Fruit fly (Drosophila melanogaster) whole organism, pupa: ENCODE measurements around the gene Nhe3.

ENCODE experiments used
- CG10348 ChIP-seq: fragments of 200-800 bp; sonication (Bioruptor generic); IDR thresholded peaks from 2 replicates; pipeline ENCODE4 v1.3.6; 2022; ENCODE audit warnings: missing biosample characterization, missing genetic modification characterization
- CG13204 ChIP-seq: fragments of 200-800 bp; sonication (Bioruptor generic); optimal IDR thresholded peaks from 2 replicates; lab custom pipeline; 2018; ENCODE audit warnings: missing biosample characterization, mild to moderate bottlenecking, missing genetic modification characterization, moderate library complexity
- CG15710 ChIP-seq: fragments of 200-800 bp; sonication (Bioruptor generic); optimal IDR thresholded peaks from 2 replicates; lab custom pipeline; 2018; ENCODE audit warnings: missing biosample characterization, mild to moderate bottlenecking, missing genetic modification characterization, moderate library complexity
- CG17806 ChIP-seq: fragments of 200-800 bp; sonication (Bioruptor generic); optimal IDR thresholded peaks from 2 replicates; lab custom pipeline; 2018; ENCODE audit warnings: missing biosample characterization, mild to moderate bottlenecking, missing genetic modification characterization, moderate library complexity
- CG4496 ChIP-seq: fragments of 200-800 bp; sonication (Bioruptor generic); IDR thresholded peaks from 3 replicates; pipeline ENCODE4 v1.3.6; 2022; ENCODE audit warnings: missing biosample characterization, missing genetic modification characterization
- CG8301 ChIP-seq: fragments of 200-800 bp; sonication (Bioruptor generic); optimal IDR thresholded peaks from 2 replicates; lab custom pipeline; 2018; ENCODE audit warnings: missing biosample characterization, mild to moderate bottlenecking, missing genetic modification characterization
- D1 ChIP-seq: fragments of 200-800 bp; sonication (Bioruptor generic); optimal IDR thresholded peaks from 2 replicates; lab custom pipeline; 2018; ENCODE audit warnings: missing biosample characterization, mild to moderate bottlenecking, missing genetic modification characterization, moderate library complexity
- EcR ChIP-seq: fragments of 200-800 bp; sonication (Bioruptor generic); optimal IDR thresholded peaks from 3 replicates; lab custom pipeline; 2019; ENCODE audit warnings: missing biosample characterization, missing genetic modification characterization, mild to moderate bottlenecking, moderate library complexity, missing genetic modification reagents
- Ets98B ChIP-seq: fragments of 200-800 bp; sonication (Bioruptor generic); IDR thresholded peaks from 2 replicates; pipeline ENCODE4 v1.3.6; 2022; ENCODE audit warnings: missing biosample characterization, missing genetic modification characterization

DNA sequence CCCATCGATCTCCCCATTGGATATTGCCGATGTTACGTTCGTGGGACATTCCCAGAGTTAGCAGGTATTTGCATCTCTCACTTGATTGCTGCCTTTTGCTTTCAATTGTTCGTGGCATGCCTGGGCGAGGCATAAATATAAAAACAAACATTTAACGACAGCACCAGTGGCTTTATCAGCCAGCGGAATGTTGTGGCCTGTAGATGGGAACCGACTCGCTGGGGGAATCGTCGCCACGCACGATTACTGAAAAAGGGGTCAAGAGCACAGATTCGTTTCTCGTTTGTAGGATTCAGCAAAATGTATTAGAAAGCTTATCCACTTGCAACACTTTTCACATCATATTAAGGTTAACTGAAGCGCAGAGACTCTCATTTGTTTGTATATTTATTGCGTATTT is 12.8 kb downstream of the Nhe3 start:
- no peak for TF ChIP-seq CG10348 (GFP tag; lab: Robert Waterston, UW)
- TF ChIP-seq CG8301 (tag; lab: Kevin White, UChicago): no peak
- no peak for TF ChIP-seq CG13204 (GFP tag; lab: Kevin White, UChicago)
- TF ChIP-seq CG4496 (GFP tag; lab: Robert Waterston, UW): no peak
- no peak for TF ChIP-seq CG15710 (tag; lab: Kevin White, UChicago)
- no peak for TF ChIP-seq CG17806 (tag; lab: Kevin White, UChicago)
- TF ChIP-seq D1 (tag; lab: Kevin White, UChicago): no peak
- no peak for TF ChIP-seq Ets98B (GFP tag; lab: Robert Waterston, UW)
- peak; percentile 36 for TF ChIP-seq EcR
